Fruit fly (Drosophila melanogaster) whole organism, prepupa: Measurements from ENCODE around the gene CG31897.

Experiments used
- Blimp-1 ChIP-seq: fragments of 200-800 bp; sonication (Bioruptor generic); optimal IDR thresholded peaks from 3 replicates; lab custom pipeline; 2017; ENCODE audit warnings: missing biosample characterization, missing genetic modification characterization, mild to moderate bottlenecking, moderate library complexity, missing genetic modification reagents
- CG10631 ChIP-seq: fragments of 200-800 bp; sonication (Bioruptor generic); optimal IDR thresholded peaks from 2 replicates; lab custom pipeline; 2016; ENCODE audit warnings: missing biosample characterization, missing genetic modification characterization
- CG11294 ChIP-seq: fragments of 200-800 bp; sonication (Bioruptor generic); IDR thresholded peaks from 2 replicates; pipeline ENCODE4 v1.3.6; 2022; ENCODE audit warnings: missing biosample characterization, missing genetic modification characterization
- CG15336 ChIP-seq: fragments of 200-800 bp; sonication (Bioruptor generic); IDR thresholded peaks from 2 replicates; pipeline ENCODE4 v1.3.6; 2022; ENCODE audit warnings: missing biosample characterization, missing genetic modification characterization
- CG1621 ChIP-seq: fragments of 200-800 bp; sonication (Bioruptor generic); optimal IDR thresholded peaks from 3 replicates; lab custom pipeline; 2018; ENCODE audit warnings: missing biosample characterization, mild to moderate bottlenecking, missing genetic modification characterization
- CG3032 ChIP-seq: fragments of 200-800 bp; optimal IDR thresholded peaks from 2 replicates; lab custom pipeline; 2019; ENCODE audit warnings: missing biosample characterization, mild to moderate bottlenecking, missing genetic modification characterization, moderate library complexity
- CG32006 ChIP-seq: fragments of 200-800 bp; sonication (Bioruptor generic); optimal IDR thresholded peaks from 3 replicates; lab custom pipeline; 2017; ENCODE audit warnings: missing biosample characterization, mild to moderate bottlenecking, missing genetic modification characterization
- CG3919 ChIP-seq: fragments of 200-800 bp; sonication (Bioruptor generic); optimal IDR thresholded peaks from 3 replicates; lab custom pipeline; 2016; ENCODE audit warnings: missing biosample characterization, missing genetic modification characterization
- CG4318 ChIP-seq: fragments of 200-800 bp; sonication (Bioruptor generic); optimal IDR thresholded peaks from 3 replicates; lab custom pipeline; 2017; ENCODE audit warnings: missing biosample characterization, mild to moderate bottlenecking, missing genetic modification characterization
- CG7368 ChIP-seq: fragments of 200-800 bp; sonication (Bioruptor generic); optimal IDR thresholded peaks from 3 replicates; lab custom pipeline; 2016; ENCODE audit warnings: missing biosample characterization, missing genetic modification characterization
- CG8319 ChIP-seq: fragments of 200-800 bp; sonication (Bioruptor generic); optimal IDR thresholded peaks from 3 replicates; lab custom pipeline; 2016; ENCODE audit warnings: missing biosample characterization, missing genetic modification characterization
- CG9139 ChIP-seq: fragments of 200-800 bp; sonication (Bioruptor generic); optimal IDR thresholded peaks from 3 replicates; lab custom pipeline; 2017; ENCODE audit warnings: missing biosample characterization, mild to moderate bottlenecking, missing genetic modification characterization
- Eip75B ChIP-seq: fragments of 200-800 bp; sonication (Bioruptor generic); optimal IDR thresholded peaks from 3 replicates; lab custom pipeline; 2016; ENCODE audit warnings: missing biosample characterization, missing genetic modification characterization
- Eip78C ChIP-seq: fragments of 200-800 bp; sonication (Bioruptor generic); peaks from one replicate; lab custom pipeline; 2016; ENCODE audit warnings: missing biosample characterization, missing genetic modification characterization
- Eip93F ChIP-seq: fragments of 200-800 bp; sonication (Bioruptor generic); optimal IDR thresholded peaks from 2 replicates; lab custom pipeline; 2016; ENCODE audit warnings: missing biosample characterization, mild to moderate bottlenecking, missing genetic modification characterization
- Ets21C ChIP-seq: fragments of 200-800 bp; sonication (Bioruptor generic); optimal IDR thresholded peaks from 3 replicates; lab custom pipeline; 2016; ENCODE audit warnings: missing biosample characterization, missing genetic modification characterization
- Ets96B ChIP-seq: fragments of 200-800 bp; optimal IDR thresholded peaks from 2 replicates; lab custom pipeline; 2019; ENCODE audit warnings: missing biosample characterization, mild to moderate bottlenecking, missing genetic modification characterization, moderate library complexity
- Gug ChIP-seq: fragments of 200-800 bp; sonication (Bioruptor generic); IDR thresholded peaks from 2 replicates; pipeline ENCODE4 v1.3.6; 2022; ENCODE audit warnings: missing biosample characterization, missing genetic modification characterization
- Hr38 ChIP-seq: sonication (Bioruptor generic); optimal IDR thresholded peaks from 2 replicates; lab custom pipeline; 2016; ENCODE audit warnings: missing biosample characterization, missing genetic modification characterization
- Hr39 ChIP-seq: fragments of 200-800 bp; sonication (Bioruptor generic); optimal IDR thresholded peaks from 2 replicates; lab custom pipeline; 2016; ENCODE audit warnings: missing biosample characterization, missing genetic modification characterization
- Hr4 ChIP-seq: fragments of 200-800 bp; sonication (Bioruptor generic); optimal IDR thresholded peaks from 3 replicates; lab custom pipeline; 2016; ENCODE audit warnings: missing biosample characterization, missing genetic modification characterization
- Met ChIP-seq: fragments of 200-800 bp; sonication (Bioruptor generic); optimal IDR thresholded peaks from 3 replicates; lab custom pipeline; 2016; ENCODE audit warnings: missing biosample characterization, missing genetic modification characterization
- OdsH ChIP-seq: fragments of 200-800 bp; sonication (Bioruptor generic); optimal IDR thresholded peaks from 3 replicates; lab custom pipeline; 2016; ENCODE audit warnings: missing biosample characterization, missing genetic modification characterization
- Smox ChIP-seq: fragments of 200-800 bp; sonication (Bioruptor generic); optimal IDR thresholded peaks from 3 replicates; lab custom pipeline; 2016; ENCODE audit warnings: missing biosample characterization, missing genetic modification characterization
- Sox102F ChIP-seq: fragments of 200-800 bp; sonication (Bioruptor generic); optimal IDR thresholded peaks from 2 replicates; lab custom pipeline; 2016; ENCODE audit warnings: missing biosample characterization, mild to moderate bottlenecking, missing genetic modification characterization
- Sox15 ChIP-seq: fragments of 200-800 bp; sonication (Bioruptor generic); optimal IDR thresholded peaks from 3 replicates; lab custom pipeline; 2016; ENCODE audit warnings: missing biosample characterization, missing genetic modification characterization
- achi ChIP-seq: fragments of 200-800 bp; sonication (Bioruptor generic); optimal IDR thresholded peaks from 3 replicates; lab custom pipeline; 2016; ENCODE audit warnings: missing biosample characterization, missing genetic modification characterization
- cyc ChIP-seq: fragments of 200-800 bp; sonication (Bioruptor generic); optimal IDR thresholded peaks from 3 replicates; lab custom pipeline; 2016; ENCODE audit warnings: missing biosample characterization, missing genetic modification characterization
- dsx ChIP-seq: fragments of 200-800 bp; optimal IDR thresholded peaks from 3 replicates; lab custom pipeline; 2019; ENCODE audit warnings: missing biosample characterization, mild to moderate bottlenecking, missing genetic modification characterization, moderate library complexity; ENCODE audit not compliant: poor library complexity, severe bottlenecking
- eg ChIP-seq: fragments of 200-800 bp; sonication (Bioruptor generic); IDR thresholded peaks from 3 replicates; pipeline ENCODE4 v1.3.6; 2022; ENCODE audit warnings: missing biosample characterization, missing genetic modification characterization
- esn ChIP-seq: fragments of 200-800 bp; sonication (Bioruptor generic); optimal IDR thresholded peaks from 2 replicates; lab custom pipeline; 2016; ENCODE audit warnings: missing biosample characterization, mild to moderate bottlenecking, missing genetic modification characterization, moderate library complexity
- fkh ChIP-seq: fragments of 200-800 bp; sonication (Bioruptor generic); optimal IDR thresholded peaks from 3 replicates; lab custom pipeline; 2017; ENCODE audit warnings: missing biosample characterization, mild to moderate bottlenecking, missing genetic modification characterization, moderate library complexity
- net ChIP-seq: fragments of 200-800 bp; sonication (Bioruptor generic); optimal IDR thresholded peaks from 3 replicates; lab custom pipeline; 2016; ENCODE audit warnings: missing biosample characterization, missing genetic modification characterization
- pdm3 ChIP-seq: fragments of 200-800 bp; sonication (Bioruptor generic); optimal IDR thresholded peaks from 3 replicates; lab custom pipeline; 2016; ENCODE audit warnings: missing biosample characterization, missing genetic modification characterization
- ss ChIP-seq, 2 experiments: fragments of 200-800 bp; sonication (Bioruptor generic); optimal IDR thresholded peaks; 2 replicates in 1 of 2; 3 replicates in 1 of 2; lab custom pipeline; 2017 to 2018; ENCODE audit warnings: mild to moderate bottlenecking in 2 of 2, missing biosample characterization in 2 of 2, missing genetic modification characterization in 2 of 2, moderate library complexity in 1 of 2
- topi ChIP-seq: fragments of 200-800 bp; sonication (Bioruptor generic); optimal IDR thresholded peaks from 3 replicates; lab custom pipeline; 2016; ENCODE audit warnings: missing biosample characterization, missing genetic modification characterization
- vri ChIP-seq: fragments of 200-800 bp; sonication (Bioruptor generic); optimal IDR thresholded peaks from 3 replicates; lab custom pipeline; 2016; ENCODE audit warnings: missing biosample characterization, mild to moderate bottlenecking, missing genetic modification characterization

Gene CG31897

DNA sequence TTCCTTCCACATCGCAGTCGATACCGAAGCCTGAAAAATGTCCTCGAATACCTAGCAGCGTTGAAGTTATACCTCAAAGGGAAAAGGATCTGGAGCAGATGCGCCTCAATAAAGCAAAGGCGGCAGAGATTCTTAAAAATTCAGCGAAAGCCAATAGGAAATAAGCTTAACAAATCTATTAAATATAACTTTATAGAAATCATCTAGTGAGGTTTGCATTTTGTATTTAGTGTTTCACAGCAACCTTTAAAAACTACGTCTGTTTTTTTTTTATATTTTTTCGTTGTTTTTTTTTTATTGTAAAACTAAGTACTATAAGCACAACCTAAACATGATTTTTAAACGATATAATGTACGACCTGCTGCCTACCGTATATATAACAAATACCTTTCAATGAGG is at the start of gene CG31897:
CG31897 (plus strand) TSS at position 301 of the 400 bp plus-strand sequence.
- TF ChIP-seq vri (GFP tag; lab: Kevin White, UChicago) (no peak), net (GFP tag; lab: Kevin White, UChicago) (no peak), Blimp-1 (GFP tag; lab: Kevin White, UChicago) (no peak), CG3919 (no peak), Eip78C (GFP tag; lab: Kevin White, UChicago) (no peak), CG7368 (GFP tag; lab: Kevin White, UChicago) (no peak), Eip93F (no peak), achi (GFP tag; lab: Kevin White, UChicago) (no peak), CG3032 (tag; lab: Kevin White, UChicago) (no peak), Smox (GFP tag; lab: Kevin White, UChicago) (no peak), Eip75B (GFP tag; lab: Kevin White, UChicago) (no peak), cyc (GFP tag; lab: Kevin White, UChicago) (no peak), dsx (GFP tag; lab: Kevin White, UChicago) (no peak), topi (GFP tag; lab: Kevin White, UChicago) (no peak), CG8319 (GFP tag; lab: Kevin White, UChicago) (no peak), CG10631 (GFP tag; lab: Kevin White, UChicago) (no peak), CG15336 (GFP tag; lab: Robert Waterston, UW) (no peak), Gug (no peak), Hr4 (no peak), Ets96B (tag; lab: Kevin White, UChicago) (no peak)

DNA sequence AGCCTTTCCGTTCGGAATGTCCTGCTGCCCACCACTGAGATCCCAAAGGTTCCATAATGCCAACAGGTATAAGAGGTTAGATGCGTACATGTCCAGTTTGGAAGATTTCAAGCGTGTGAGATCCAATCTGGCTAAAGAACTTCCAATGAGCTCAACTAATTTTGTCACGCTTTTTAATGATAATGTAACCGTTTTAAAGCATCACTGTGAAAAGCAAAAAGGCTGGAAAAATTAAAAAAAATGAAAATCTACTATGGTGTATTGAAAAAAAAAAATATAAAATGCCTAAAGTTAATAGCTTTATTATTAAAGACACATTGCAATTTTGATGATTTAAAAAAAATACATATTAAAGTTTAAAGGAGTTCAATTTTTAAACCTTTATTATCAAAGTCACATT is 49.1 kb upstream of the CG31897 start, which contains the start of gene Acp29AB:
Acp29AB (minus strand) TSS at position 101 of the 400 bp plus-strand sequence.
- TF ChIP-seq CG32006 (GFP tag; lab: Kevin White, UChicago): no peak
- TF ChIP-seq Hr39 (GFP tag; lab: Kevin White, UChicago): no peak
- TF ChIP-seq fkh (GFP tag; lab: Kevin White, UChicago): no peak
- TF ChIP-seq pdm3 (GFP tag; lab: Kevin White, UChicago): no peak
- TF ChIP-seq ss (GFP tag; optimal IDR thresholded peaks at IDR 0.05; lab: Kevin White, UChicago): no peak
- no peak for TF ChIP-seq CG11294 (GFP tag; lab: Robert Waterston, UW)

- TF ChIP-seq CG4318 (GFP tag; lab: Kevin White, UChicago) (no peak), Eip78C (GFP tag; lab: Kevin White, UChicago) (no peak)
Measured at dm6 chr2L:8394180-8394579, 48.1 kb upstream of the CG31897 start, which contains the start of gene lectin-29Ca. Gene lectin-29Ca, minus strand, starts transcription at chr2L:8394280.

dm6 chr2L:8394840-8395239 is 47.4 kb upstream of the CG31897 start, which contains the start of gene Peritrophin-15b:
Gene Peritrophin-15b, minus strand, starts transcription at chr2L:8394940.
- TF ChIP-seq Met (GFP tag; lab: Kevin White, UChicago): no peak
- TF ChIP-seq Eip75B (GFP tag; lab: Kevin White, UChicago): no peak
- no peak for TF ChIP-seq CG1621 (tag; lab: Kevin White, UChicago)
- no peak for TF ChIP-seq vri (GFP tag; lab: Kevin White, UChicago)
- no peak for TF ChIP-seq Sox102F (GFP tag; lab: Kevin White, UChicago)
- TF ChIP-seq CG32006 (GFP tag; lab: Kevin White, UChicago): no peak
- no peak for TF ChIP-seq cyc (GFP tag; lab: Kevin White, UChicago)
- TF ChIP-seq Ets21C (GFP tag; lab: Kevin White, UChicago): no peak
- TF ChIP-seq CG3032 (tag; lab: Kevin White, UChicago): no peak
- TF ChIP-seq Hr38 (GFP tag; lab: Kevin White, UChicago): no peak
- TF ChIP-seq CG7368 (GFP tag; lab: Kevin White, UChicago): no peak
- TF ChIP-seq eg (GFP tag; lab: Robert Waterston, UW): no peak
- TF ChIP-seq OdsH: no peak
- TF ChIP-seq net (GFP tag; lab: Kevin White, UChicago): no peak
- TF ChIP-seq CG4318 (GFP tag; lab: Kevin White, UChicago): no peak
- TF ChIP-seq Sox15 (GFP tag; lab: Kevin White, UChicago): no peak
- no peak for TF ChIP-seq CG9139 (GFP tag; lab: Kevin White, UChicago)
- TF ChIP-seq Eip93F: no peak
- TF ChIP-seq Smox (GFP tag; lab: Kevin White, UChicago): no peak
- TF ChIP-seq esn (GFP tag; lab: Kevin White, UChicago): no peak
